Fruit fly (Drosophila melanogaster): ENCODE data around the gene up.

The up gene

DNA sequence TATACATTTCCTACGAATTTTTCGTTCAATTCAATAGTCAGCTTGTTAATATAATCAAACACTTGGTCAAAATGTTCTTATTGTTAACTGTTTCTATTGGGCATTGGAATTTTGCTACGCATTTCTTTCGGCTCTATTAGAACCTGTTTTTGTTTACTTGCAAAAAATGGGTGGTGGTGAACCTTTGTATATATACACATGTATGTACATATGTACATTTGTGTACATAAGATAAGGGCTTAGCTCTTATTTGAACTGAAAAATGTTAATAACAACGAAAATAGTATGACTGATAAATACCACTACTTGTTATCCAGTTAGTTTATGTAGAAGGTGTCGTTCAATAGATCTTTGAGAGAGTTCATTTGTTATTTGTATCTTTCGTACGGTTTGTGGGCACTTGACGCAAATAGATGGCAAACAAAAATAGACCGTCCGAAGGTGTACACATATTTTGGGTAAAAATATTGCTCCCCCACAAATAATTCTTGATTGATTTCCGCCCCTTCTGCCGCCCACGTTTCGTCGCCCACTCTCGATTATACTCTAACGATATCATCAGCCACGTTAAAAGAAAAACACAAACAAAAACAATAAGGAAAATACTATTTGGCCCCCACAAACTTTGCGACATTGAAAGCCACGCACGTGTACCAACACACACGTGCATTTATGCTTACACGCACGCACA, 23.7 kb upstream of the up start (continued):
- peak; percentile 24 for TF ChIP-seq maf-S (GFP tag; optimal IDR thresholded peaks at IDR 0.05)
- TF ChIP-seq sens (GFP tag), result peak; percentile 80
- TF ChIP-seq CG14014 (GFP tag; IDR thresholded peaks at IDR 0.05), result peak; percentile 48; the same call in 1 of the 2 replicates
- no peak for TF ChIP-seq CG42726 (GFP tag; IDR thresholded peaks at IDR 0.05; ENCODE audit: partially characterized antibody)
- no peak for TF ChIP-seq kah (GFP tag; optimal IDR thresholded peaks at IDR 0.05)
- TF ChIP-seq CG9609 (GFP tag; optimal IDR thresholded peaks at IDR 0.05), result no peak
- TF ChIP-seq stwl (tag; optimal IDR thresholded peaks at IDR 0.05), result no peak
- peak; percentile 37 for TF ChIP-seq CG1233 (GFP tag; optimal IDR thresholded peaks at IDR 0.05)
- no peak for TF ChIP-seq trem (tag; optimal IDR thresholded peaks at IDR 0.05)
- no peak for TF ChIP-seq zen (tag; optimal IDR thresholded peaks at IDR 0.05)
- 0 out of 3 replicates have a peak, but pooled peaks have one; percentile 25 for TF ChIP-seq gce (GFP tag; IDR thresholded peaks at IDR 0.05)
- TF ChIP-seq CG10543 (GFP tag; optimal IDR thresholded peaks at IDR 0.05), result no peak
- TF ChIP-seq CG7372 (GFP tag; IDR thresholded peaks at IDR 0.05), result no peak
- peak; percentile 56; the same call in 1 of the 2 replicates for TF ChIP-seq NFAT (GFP tag; IDR thresholded peaks at IDR 0.05)
- no peak for TF ChIP-seq yki (optimal IDR thresholded peaks at IDR 0.05)
- TF ChIP-seq eyg (GFP tag; optimal IDR thresholded peaks at IDR 0.05), result no peak
- peak; percentile 54 for TF ChIP-seq fd3F (GFP tag; optimal IDR thresholded peaks at IDR 0.05)
- no peak for TF ChIP-seq ERR (GFP tag; optimal IDR thresholded peaks at IDR 0.05)
- TF ChIP-seq Fer1 (GFP tag; optimal IDR thresholded peaks at IDR 0.05), result peak; percentile 71
- TF ChIP-seq repo (GFP tag; optimal IDR thresholded peaks at IDR 0.05), result no peak
- peak; percentile 52 for TF ChIP-seq CG6765 (GFP tag; optimal IDR thresholded peaks at IDR 0.05)
- TF ChIP-seq CG1603 (tag; optimal IDR thresholded peaks at IDR 0.05), result peak; percentile 35
- peak; percentile 73 for TF ChIP-seq caup (GFP tag; optimal IDR thresholded peaks at IDR 0.05; ENCODE audit: severe bottlenecking)
- TF ChIP-seq jing (GFP tag; optimal IDR thresholded peaks at IDR 0.05), result no peak
- no peak for TF ChIP-seq nerfin-2 (GFP tag; IDR thresholded peaks at IDR 0.05; ENCODE audit: partially characterized antibody)
- TF ChIP-seq tup (GFP tag; optimal IDR thresholded peaks at IDR 0.05), result no peak
- TF ChIP-seq bbx (GFP tag; IDR thresholded peaks at IDR 0.05; ENCODE audit: partially characterized antibody), result no peak
- no peak for TF ChIP-seq tio (GFP tag; optimal IDR thresholded peaks at IDR 0.05)
- no peak for TF ChIP-seq CG14667 (GFP tag; IDR thresholded peaks at IDR 0.05)
- no peak for TF ChIP-seq Mad (GFP tag; optimal IDR thresholded peaks at IDR 0.05)
- no peak for TF ChIP-seq Taf1 (GFP tag; IDR thresholded peaks at IDR 0.05)
- 0 out of 3 replicates have a peak, but pooled peaks have one; percentile 7 for TF ChIP-seq CG11695 (GFP tag; IDR thresholded peaks at IDR 0.05)
- no peak for TF ChIP-seq CG17912 (GFP tag; optimal IDR thresholded peaks at IDR 0.05)
- no peak for TF ChIP-seq CG3838 (GFP tag; optimal IDR thresholded peaks at IDR 0.05)
- TF ChIP-seq HLH3B (GFP tag; IDR thresholded peaks at IDR 0.05), result no peak
- peak; percentile 46 for TF ChIP-seq Dek (tag; optimal IDR thresholded peaks at IDR 0.05)
- TF ChIP-seq CG5180 (GFP tag; optimal IDR thresholded peaks at IDR 0.05), result no peak
- TF ChIP-seq CG17361 (GFP tag; IDR thresholded peaks at IDR 0.05), result no peak
- peak in 1 of 2 experiments; percentile 9 for TF ChIP-seq insv (GFP tag; optimal IDR thresholded peaks at IDR 0.05)
- no peak for TF ChIP-seq Elba2 (GFP tag; optimal IDR thresholded peaks at IDR 0.05)
- no peak for TF ChIP-seq CG6689 (GFP tag; IDR thresholded peaks at IDR 0.05)
- no peak for TF ChIP-seq dati (GFP tag; IDR thresholded peaks at IDR 0.05)
- TF ChIP-seq CG9437 (GFP tag; optimal IDR thresholded peaks at IDR 0.05), result no peak
- no peak for TF ChIP-seq ttk (GFP tag; IDR thresholded peaks at IDR 0.05)
- TF ChIP-seq luna (GFP tag; optimal IDR thresholded peaks at IDR 0.05), result no peak
- no peak for TF ChIP-seq CG3065 (GFP tag; optimal IDR thresholded peaks at IDR 0.05)
- TF ChIP-seq CG7745 (tag; optimal IDR thresholded peaks at IDR 0.05), result no peak
- TF ChIP-seq Lhr (GFP tag; optimal IDR thresholded peaks at IDR 0.05), result no peak
- TF ChIP-seq CG9215 (GFP tag; IDR thresholded peaks at IDR 0.05), result no peak
- peak; percentile 18 for TF ChIP-seq CG33557 (GFP tag; optimal IDR thresholded peaks at IDR 0.05)
